Fruit fly (Drosophila melanogaster) S2 (cell line): ENCODE results near the gene Hecw.

Experiments used
- CG8478 ChIP-seq: fragments of >200 bp; optimal IDR thresholded peaks from 2 replicates; lab custom pipeline; 2018
- CTCF ChIP-seq, 2 experiments: fragments of >200 bp; optimal IDR thresholded peaks; 2 replicates each; lab custom pipeline; 2018

dm6 chrX:9583440-9584103, 25.2 kb upstream of the Hecw start:
- TF ChIP-seq CG8478 (no peak), CTCF (optimal IDR thresholded peaks at IDR 0.05; lab: Kevin White, UChicago) (no peak)
